Fruit fly (Drosophila melanogaster): Measurements from ENCODE around the gene CG9782.

Gene CG9782

DNA sequence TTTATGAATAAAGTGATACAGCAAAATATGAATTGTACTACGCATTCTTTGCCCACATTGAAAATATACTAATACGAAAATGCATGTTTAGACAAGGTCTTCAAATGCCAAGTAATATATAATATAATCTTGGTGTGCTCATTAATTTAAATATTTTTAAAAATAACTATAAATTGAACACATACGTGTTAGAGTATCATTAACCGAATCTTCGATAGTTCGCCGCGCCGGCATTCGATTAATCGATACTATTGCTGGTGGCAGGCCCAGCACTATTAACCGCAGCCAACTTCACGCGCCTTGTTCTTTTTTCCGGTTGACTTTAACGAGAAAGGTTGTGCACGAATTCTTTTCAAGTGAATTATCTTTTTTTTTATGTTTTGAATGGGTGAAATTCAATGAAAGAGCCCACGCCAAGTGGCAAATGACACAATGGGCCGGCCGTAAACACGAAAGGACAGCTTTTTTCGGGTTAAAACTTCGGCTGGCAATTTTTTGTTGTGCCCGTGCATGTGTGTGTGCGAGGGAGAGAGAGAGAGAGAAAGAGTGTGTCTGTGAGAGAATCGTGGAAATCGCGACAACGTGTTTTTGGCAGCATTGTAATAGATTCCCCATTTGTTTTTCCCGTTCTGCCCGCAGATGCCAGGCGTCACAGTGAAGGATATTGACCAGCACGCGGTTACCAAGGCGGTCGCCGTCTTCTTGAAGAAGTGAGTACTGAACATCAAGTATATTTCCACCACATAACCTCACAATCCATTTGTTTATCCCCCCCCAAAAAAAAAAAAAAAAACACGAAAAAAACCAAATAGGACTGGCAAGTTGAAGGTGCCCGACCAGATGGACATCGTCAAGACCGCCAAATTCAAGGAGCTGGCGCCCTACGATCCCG is 16.5 kb upstream of the CG9782 start, which contains the start of gene RpS19a (continued):
- TF ChIP-seq dac (GFP tag; optimal IDR thresholded peaks at IDR 0.05) = peak; percentile 43
- peak; percentile 41 for TF ChIP-seq acj6 (GFP tag; optimal IDR thresholded peaks at IDR 0.05)
- peak; percentile 89 for TF ChIP-seq Eip78C (GFP tag)
- peak; percentile 77 for TF ChIP-seq svp (GFP tag)
- TF ChIP-seq CG31627 (GFP tag; optimal IDR thresholded peaks at IDR 0.05) = peak; percentile 1
- TF ChIP-seq CG32006 (GFP tag; optimal IDR thresholded peaks at IDR 0.05) = peak; percentile 32
- TF ChIP-seq CG7368 (GFP tag; optimal IDR thresholded peaks at IDR 0.05) = peak; percentile 73
- peak; percentile 69 for TF ChIP-seq topi (GFP tag; optimal IDR thresholded peaks at IDR 0.05)
- peak; percentile 74 for TF ChIP-seq CG10669 (GFP tag; optimal IDR thresholded peaks at IDR 0.05)
- TF ChIP-seq Hr38 (GFP tag; optimal IDR thresholded peaks at IDR 0.05) = no peak
- TF ChIP-seq Blimp-1 (GFP tag; optimal IDR thresholded peaks at IDR 0.05) = peak; percentile 74
- peak; percentile 82 for TF ChIP-seq CG9139 (GFP tag; optimal IDR thresholded peaks at IDR 0.05)
- peak; percentile 77 for TF ChIP-seq CG16779 (tag; optimal IDR thresholded peaks at IDR 0.05)
- TF ChIP-seq CG1621 (tag; optimal IDR thresholded peaks at IDR 0.05) = peak; percentile 56
- peak; percentile 58 for TF ChIP-seq pdm3 (GFP tag; optimal IDR thresholded peaks at IDR 0.05)
- TF ChIP-seq Eip93F (GFP tag; optimal IDR thresholded peaks at IDR 0.05) = no peak
- TF ChIP-seq CG6808 (GFP tag; optimal IDR thresholded peaks at IDR 0.05) = peak; percentile 72
- TF ChIP-seq CG3919 (GFP tag; optimal IDR thresholded peaks at IDR 0.05) = peak; percentile 76
- TF ChIP-seq Smox (GFP tag; optimal IDR thresholded peaks at IDR 0.05) = peak; percentile 61
- TF ChIP-seq eg (GFP tag; IDR thresholded peaks at IDR 0.05) = peak; percentile 73
- TF ChIP-seq CG4318 (GFP tag; optimal IDR thresholded peaks at IDR 0.05) = no peak
- TF ChIP-seq CG6792 (GFP tag; optimal IDR thresholded peaks at IDR 0.05) = no peak
- TF ChIP-seq CG10631 (GFP tag; optimal IDR thresholded peaks at IDR 0.05) = peak; percentile 39
- TF ChIP-seq achi (GFP tag; optimal IDR thresholded peaks at IDR 0.05) = peak; percentile 56
- TF ChIP-seq Hr4 (GFP tag; optimal IDR thresholded peaks at IDR 0.05) = peak; percentile 19

DNA sequence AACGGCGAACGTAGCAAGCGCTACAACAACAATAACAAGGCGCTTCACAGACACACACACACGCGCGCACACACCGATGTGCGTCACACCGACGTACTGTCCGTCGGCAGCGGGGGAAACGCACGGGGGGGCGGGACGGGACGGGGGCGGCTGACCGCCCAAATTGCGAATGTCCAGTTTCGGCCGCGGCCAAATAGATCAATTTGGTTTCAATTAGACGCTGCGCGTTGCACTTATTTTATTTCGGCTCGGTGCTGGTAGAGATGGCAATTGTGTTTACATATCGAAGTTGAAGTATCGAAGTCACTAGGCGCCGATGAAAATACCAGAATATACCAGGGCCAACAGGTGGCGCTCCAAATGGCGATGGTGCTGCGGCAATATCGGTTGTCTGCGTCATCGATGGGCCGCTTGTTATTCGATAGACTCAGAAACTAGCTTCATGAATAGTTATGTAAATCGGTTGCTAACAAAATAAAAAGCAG is 15.8 kb upstream of the CG9782 start, which contains the start of gene Rok:
Gene Rok, minus strand, starts transcription at position 309 of the 485 bp plus-strand sequence.
- TF ChIP-seq CG11762 (GFP tag; optimal IDR thresholded peaks at IDR 0.05; ENCODE audit: insufficient read depth) (no peak), fd59A (GFP tag; optimal IDR thresholded peaks at IDR 0.05) (no peak), CG7368 (GFP tag; optimal IDR thresholded peaks at IDR 0.05) (no peak), net (GFP tag; optimal IDR thresholded peaks at IDR 0.05) (no peak), CG4318 (GFP tag; optimal IDR thresholded peaks at IDR 0.05) (no peak), Lpt (GFP tag; optimal IDR thresholded peaks at IDR 0.05) (no peak), lz (GFP tag; optimal IDR thresholded peaks at IDR 0.05) (no peak), Hr39 (GFP tag; optimal IDR thresholded peaks at IDR 0.05) (no peak), Sox102F (GFP tag; optimal IDR thresholded peaks at IDR 0.05) (no peak), fkh (GFP tag; optimal IDR thresholded peaks at IDR 0.05) (peak; percentile 51), CG8119 (GFP tag; IDR thresholded peaks at IDR 0.05) (no peak), Eip75B (GFP tag; optimal IDR thresholded peaks at IDR 0.05) (no peak), CG6808 (GFP tag; optimal IDR thresholded peaks at IDR 0.05) (peak; percentile 8), Ets21C (GFP tag; optimal IDR thresholded peaks at IDR 0.05) (no peak), ss (GFP tag; optimal IDR thresholded peaks at IDR 0.05) (no peak), CG6854 (GFP tag; optimal IDR thresholded peaks at IDR 0.05) (no peak), CG3919 (GFP tag; optimal IDR thresholded peaks at IDR 0.05) (no peak), CG1621 (tag; optimal IDR thresholded peaks at IDR 0.05) (no peak), achi (GFP tag; optimal IDR thresholded peaks at IDR 0.05) (no peak), CG6163 (GFP tag; IDR thresholded peaks at IDR 0.05) (0 out of 3 replicates have a peak, but pooled peaks have one; percentile 31), Hr4 (GFP tag; optimal IDR thresholded peaks at IDR 0.05) (no peak)

All from whole organism, prepupa.